Fruit fly (Drosophila melanogaster): ENCODE measurements around the gene ChLD3.

ChLD3 gene

DNA sequence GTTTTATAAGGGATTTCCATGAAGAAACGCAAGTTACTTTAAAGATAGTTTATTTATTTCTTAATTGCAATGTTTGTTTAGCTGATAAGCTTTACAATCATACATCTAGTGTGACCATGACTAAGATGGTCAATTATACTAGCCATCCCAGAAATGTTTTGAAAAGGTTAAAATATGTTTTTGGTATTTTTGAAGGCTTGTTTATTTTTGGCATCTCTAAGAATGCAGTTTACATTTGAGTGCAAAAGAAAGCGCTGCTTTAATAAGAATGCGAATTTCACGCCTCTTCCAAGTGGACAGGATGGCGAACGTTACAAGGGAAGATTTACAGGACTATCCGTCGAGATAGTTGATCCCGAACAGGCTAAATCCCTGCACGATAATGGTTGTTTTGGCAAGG, 9.1 kb upstream of the ChLD3 start, which contains the start of gene Tsen2 (continued):
- no peak for TF ChIP-seq Mrtf (GFP tag; IDR thresholded peaks at IDR 0.05)
- no peak for TF ChIP-seq CG11093 (GFP tag; IDR thresholded peaks at IDR 0.05)
- no peak for TF ChIP-seq bigmax (GFP tag; optimal IDR thresholded peaks at IDR 0.05)
- no peak for TF ChIP-seq Dbx (GFP tag; IDR thresholded peaks at IDR 0.05)
- no peak for TF ChIP-seq CG15269 (tag; optimal IDR thresholded peaks at IDR 0.05)
- TF ChIP-seq fu2 (GFP tag; optimal IDR thresholded peaks at IDR 0.05), result no peak
- no peak for TF ChIP-seq CG31388 (GFP tag; optimal IDR thresholded peaks at IDR 0.05)
- no peak for TF ChIP-seq CG15073 (GFP tag; optimal IDR thresholded peaks at IDR 0.05)
- no peak for TF ChIP-seq eyg (GFP tag; optimal IDR thresholded peaks at IDR 0.05)
- peak; percentile 33 for TF ChIP-seq pzg (GFP tag; optimal IDR thresholded peaks at IDR 0.05)
- peak; percentile 31 for TF ChIP-seq stwl (tag; optimal IDR thresholded peaks at IDR 0.05)
- no peak for TF ChIP-seq amos (GFP tag; IDR thresholded peaks at IDR 0.05; ENCODE audit: partially characterized antibody)
- TF ChIP-seq Rx (GFP tag; IDR thresholded peaks at IDR 0.05), result no peak
- TF ChIP-seq hkb (optimal IDR thresholded peaks at IDR 0.05), result no peak
- no peak for TF ChIP-seq hkb (GFP tag; IDR thresholded peaks at IDR 0.05)
- TF ChIP-seq CG9932 (GFP tag; IDR thresholded peaks at IDR 0.05), result no peak
- no peak for TF ChIP-seq Optix (GFP tag; IDR thresholded peaks at IDR 0.05)
- no peak for TF ChIP-seq Gug (GFP tag; IDR thresholded peaks at IDR 0.05)
- TF ChIP-seq CG3838 (GFP tag; optimal IDR thresholded peaks at IDR 0.05), result no peak
- no peak for TF ChIP-seq run (tag; optimal IDR thresholded peaks at IDR 0.05)
- no peak for TF ChIP-seq ranshi (GFP tag; IDR thresholded peaks at IDR 0.05)
- TF ChIP-seq Dp (GFP tag; optimal IDR thresholded peaks at IDR 0.05), result peak; percentile 44
- TF ChIP-seq Opbp (GFP tag; IDR thresholded peaks at IDR 0.05; ENCODE audit: partially characterized antibody), result no peak
- TF ChIP-seq BEAF-32 (GFP tag; optimal IDR thresholded peaks at IDR 0.05), result peak; percentile 34
- no peak for TF ChIP-seq CG17328 (GFP tag; IDR thresholded peaks at IDR 0.05)
- TF ChIP-seq zen (tag; optimal IDR thresholded peaks at IDR 0.05), result no peak
- TF ChIP-seq NK7.1 (GFP tag; optimal IDR thresholded peaks at IDR 0.05), result no peak
- no peak for TF ChIP-seq exex (tag; optimal IDR thresholded peaks at IDR 0.05)
- no peak for TF ChIP-seq Adf1 (GFP tag; IDR thresholded peaks at IDR 0.05)
- peak; percentile 21; the same call in 1 of the 2 replicates for TF ChIP-seq CG13287 (GFP tag; IDR thresholded peaks at IDR 0.05; ENCODE audit: partially characterized antibody)
- TF ChIP-seq hth (optimal IDR thresholded peaks at IDR 0.05), result no peak
- no peak for TF ChIP-seq her (GFP tag; optimal IDR thresholded peaks at IDR 0.05)
- TF ChIP-seq jigr1 (GFP tag; IDR thresholded peaks at IDR 0.05), result no peak
- no peak for TF ChIP-seq CG33213 (GFP tag; optimal IDR thresholded peaks at IDR 0.05)
- TF ChIP-seq hb (GFP tag; IDR thresholded peaks at IDR 0.05; ENCODE audit: partially characterized antibody), result no peak
- TF ChIP-seq abd-A (tag; optimal IDR thresholded peaks at IDR 0.05), result no peak
- no peak for TF ChIP-seq CG10274 (GFP tag; optimal IDR thresholded peaks at IDR 0.05)
- TF ChIP-seq CG13894 (tag; optimal IDR thresholded peaks at IDR 0.05), result no peak
- TF ChIP-seq nau (GFP tag; optimal IDR thresholded peaks at IDR 0.05), result no peak
- TF ChIP-seq unpg (GFP tag; optimal IDR thresholded peaks at IDR 0.05), result no peak
- no peak for TF ChIP-seq CG4404 (GFP tag; IDR thresholded peaks at IDR 0.05)
- no peak for TF ChIP-seq slou (GFP tag; optimal IDR thresholded peaks at IDR 0.05)
- peak; percentile 47 for TF ChIP-seq MESR4 (GFP tag; optimal IDR thresholded peaks at IDR 0.05)
- TF ChIP-seq CG7786 (GFP tag; optimal IDR thresholded peaks at IDR 0.05), result no peak
- no peak for TF ChIP-seq maf-S (GFP tag; optimal IDR thresholded peaks at IDR 0.05)
- no peak for TF ChIP-seq scrt (GFP tag; optimal IDR thresholded peaks at IDR 0.05)
- no peak for TF ChIP-seq sob (GFP tag; IDR thresholded peaks at IDR 0.05)
- no peak for TF ChIP-seq Dref (GFP tag; IDR thresholded peaks at IDR 0.05)
- no peak for TF ChIP-seq CG8765 (GFP tag; IDR thresholded peaks at IDR 0.05)
- TF ChIP-seq Mes4 (GFP tag; optimal IDR thresholded peaks at IDR 0.05), result no peak
- no peak for TF ChIP-seq CG11456 (GFP tag; IDR thresholded peaks at IDR 0.05)
- no peak for TF ChIP-seq Elba2 (GFP tag; optimal IDR thresholded peaks at IDR 0.05)
- no peak for TF ChIP-seq HmgD (GFP tag; optimal IDR thresholded peaks at IDR 0.05)

Measured in whole organism, embryonic.